Worm (Caenorhabditis elegans) whole organism, late embryonic: Measurements from ENCODE around the gene hrg-5.

ENCODE experiments used
- C08G9.2 ChIP-seq: sonication (generic microtip); optimal IDR thresholded peaks from 2 replicates; lab custom pipeline; 2016; ENCODE audit warnings: mild to moderate bottlenecking, missing genetic modification characterization, moderate library complexity, missing compliant biosample characterization
- C38D4.7 ChIP-seq: fragments of 200-800 bp; sonication (Bioruptor generic); optimal IDR thresholded peaks from 2 replicates; lab custom pipeline; 2018; ENCODE audit warnings: mild to moderate bottlenecking, missing genetic modification characterization, moderate library complexity, missing compliant biosample characterization
- F13H6.1 ChIP-seq: sonication (generic microtip); optimal IDR thresholded peaks from 2 replicates; lab custom pipeline; 2016; ENCODE audit warnings: missing genetic modification characterization, missing compliant biosample characterization
- K09A11.1 ChIP-seq: sonication (generic microtip); optimal IDR thresholded peaks from 2 replicates; lab custom pipeline; 2017; ENCODE audit warnings: antibody characterized with exemption, mild to moderate bottlenecking, missing genetic modification characterization, missing compliant biosample characterization; ENCODE audit not compliant: insufficient read depth
- Y22D7AL.16 ChIP-seq: sonication (generic microtip); optimal IDR thresholded peaks from 2 replicates; lab custom pipeline; 2016; ENCODE audit warnings: missing genetic modification characterization, missing compliant biosample characterization
- ahr-1 ChIP-seq: sonication (generic microtip); optimal IDR thresholded peaks from 2 replicates; lab custom pipeline; 2016; ENCODE audit warnings: missing genetic modification characterization, missing compliant biosample characterization
- ama-1 ChIP-seq: fragments of 150-350 bp; optimal IDR thresholded peaks from 2 replicates; lab custom pipeline; 2014
- ceh-14 ChIP-seq: sonication (generic microtip); optimal IDR thresholded peaks from 2 replicates; lab custom pipeline; 2016; ENCODE audit warnings: missing genotype, missing genetic modification characterization, missing compliant biosample characterization
- ceh-19 ChIP-seq: fragments of 200-800 bp; sonication (Bioruptor generic); optimal IDR thresholded peaks from 2 replicates; lab custom pipeline; 2018; ENCODE audit warnings: mild to moderate bottlenecking, missing genetic modification characterization, missing compliant biosample characterization
- ceh-2 ChIP-seq: sonication (generic microtip); optimal IDR thresholded peaks from 2 replicates; lab custom pipeline; 2016; ENCODE audit warnings: missing genotype, missing genetic modification characterization, missing compliant biosample characterization
- ceh-24 ChIP-seq: sonication (generic microtip); optimal IDR thresholded peaks from 2 replicates; lab custom pipeline; 2016; ENCODE audit warnings: mild to moderate bottlenecking, missing genetic modification characterization, missing compliant biosample characterization
- ceh-30 ChIP-seq: fragments of 150-350 bp; optimal IDR thresholded peaks from 2 replicates; lab custom pipeline; 2014; ENCODE audit warnings: missing biosample characterization, missing genetic modification characterization
- ceh-45 ChIP-seq: fragments of 200-800 bp; sonication (Bioruptor generic); IDR thresholded peaks from 2 replicates; pipeline ENCODE4 v1.3.6; 2022; ENCODE audit warnings: missing genetic modification reagents, missing genetic modification characterization, missing compliant biosample characterization
- ceh-6 ChIP-seq: fragments of 200-800 bp; sonication (Bioruptor generic); optimal IDR thresholded peaks from 2 replicates; lab custom pipeline; 2018; ENCODE audit warnings: mild to moderate bottlenecking, missing genetic modification characterization, missing compliant biosample characterization
- ceh-9 ChIP-seq: sonication (generic microtip); optimal IDR thresholded peaks from 2 replicates; lab custom pipeline; 2016; ENCODE audit warnings: mild to moderate bottlenecking, missing genetic modification characterization, inconsistent platforms, missing compliant biosample characterization
- dmd-4 ChIP-seq: sonication (generic microtip); optimal IDR thresholded peaks from 2 replicates; lab custom pipeline; 2016; ENCODE audit warnings: borderline replicate concordance, missing genetic modification characterization, missing compliant biosample characterization
- dve-1 ChIP-seq: sonication (generic microtip); optimal IDR thresholded peaks from 2 replicates; lab custom pipeline; 2017; ENCODE audit warnings: antibody characterized with exemption, mild to moderate bottlenecking, missing genetic modification characterization, missing compliant biosample characterization
- elt-2 ChIP-seq: sonication (generic microtip); optimal IDR thresholded peaks from 2 replicates; lab custom pipeline; 2016; ENCODE audit warnings: missing genetic modification reagents, missing genetic modification characterization, missing compliant biosample characterization
- elt-4 ChIP-seq: sonication (generic microtip); optimal IDR thresholded peaks from 2 replicates; lab custom pipeline; 2016; ENCODE audit warnings: missing genetic modification characterization, missing compliant biosample characterization
- ets-4 ChIP-seq: sonication (generic microtip); optimal IDR thresholded peaks from 2 replicates; lab custom pipeline; 2016; ENCODE audit warnings: missing genetic modification characterization, missing compliant biosample characterization
- fax-1 ChIP-seq: sonication (generic microtip); optimal IDR thresholded peaks from 2 replicates; lab custom pipeline; 2016; ENCODE audit warnings: missing genotype, missing genetic modification characterization, missing compliant biosample characterization
- fkh-6 ChIP-seq: sonication (generic microtip); optimal IDR thresholded peaks from 2 replicates; lab custom pipeline; 2016; ENCODE audit warnings: missing genetic modification characterization, missing compliant biosample characterization
- gmeb-2 ChIP-seq: sonication (generic microtip); optimal IDR thresholded peaks from 2 replicates; lab custom pipeline; 2016; ENCODE audit warnings: missing genetic modification characterization, inconsistent platforms, missing compliant biosample characterization
- hlh-13 ChIP-seq: fragments of 200-800 bp; sonication (Bioruptor generic); optimal IDR thresholded peaks from 2 replicates; lab custom pipeline; 2018; ENCODE audit warnings: mild to moderate bottlenecking, missing genetic modification characterization, missing compliant biosample characterization
- hlh-15 ChIP-seq: sonication (generic microtip); optimal IDR thresholded peaks from 2 replicates; lab custom pipeline; 2016; ENCODE audit warnings: missing genetic modification characterization, missing compliant biosample characterization
- hlh-30 ChIP-seq: sonication (generic microtip); optimal IDR thresholded peaks from 2 replicates; lab custom pipeline; 2017; ENCODE audit warnings: antibody characterized with exemption, missing genetic modification characterization, missing compliant biosample characterization; ENCODE audit not compliant: insufficient read depth
- hlh-6 ChIP-seq: sonication (generic microtip); optimal IDR thresholded peaks from 2 replicates; lab custom pipeline; 2016; ENCODE audit warnings: missing genotype, missing genetic modification characterization, missing compliant biosample characterization
- hlh-8 ChIP-seq: sonication (generic microtip); optimal IDR thresholded peaks from 2 replicates; lab custom pipeline; 2016; ENCODE audit warnings: missing genotype, missing genetic modification characterization, missing compliant biosample characterization
- lim-6 ChIP-seq: sonication (generic microtip); optimal IDR thresholded peaks from 2 replicates; lab custom pipeline; 2016; ENCODE audit warnings: missing genetic modification characterization, missing compliant biosample characterization
- lin-11 ChIP-seq: fragments of 200-800 bp; sonication (Bioruptor generic); optimal IDR thresholded peaks from 2 replicates; lab custom pipeline; 2018; ENCODE audit warnings: mild to moderate bottlenecking, missing genetic modification characterization, missing compliant biosample characterization
- madf-2 ChIP-seq: sonication (generic microtip); optimal IDR thresholded peaks from 2 replicates; lab custom pipeline; 2017; ENCODE audit warnings: missing genetic modification characterization, missing compliant biosample characterization
- nhr-232 ChIP-seq: sonication (generic microtip); optimal IDR thresholded peaks from 2 replicates; lab custom pipeline; 2016; ENCODE audit warnings: missing genetic modification characterization, missing compliant biosample characterization
- npax-4 ChIP-seq: sonication (generic microtip); optimal IDR thresholded peaks from 2 replicates; lab custom pipeline; 2016; ENCODE audit warnings: missing genetic modification characterization, missing compliant biosample characterization
- odd-2 ChIP-seq: sonication (generic microtip); optimal IDR thresholded peaks from 2 replicates; lab custom pipeline; 2017; ENCODE audit warnings: antibody characterized with exemption, mild to moderate bottlenecking, missing genetic modification characterization, missing compliant biosample characterization
- pag-3 ChIP-seq: sonication (generic microtip); optimal IDR thresholded peaks from 2 replicates; lab custom pipeline; 2016; ENCODE audit warnings: missing compliant biosample characterization, missing genetic modification characterization, borderline replicate concordance
- pat-9 ChIP-seq: fragments of 200-800 bp; sonication (Bioruptor generic); optimal IDR thresholded peaks from 2 replicates; lab custom pipeline; 2018; ENCODE audit warnings: mild to moderate bottlenecking, missing genetic modification characterization, moderate library complexity, missing compliant biosample characterization
- pax-1 ChIP-seq: fragments of 150-350 bp; optimal IDR thresholded peaks from 2 replicates; lab custom pipeline; 2014; ENCODE audit warnings: missing biosample characterization, missing genetic modification characterization
- pha-2 ChIP-seq: sonication (generic microtip); optimal IDR thresholded peaks from 2 replicates; lab custom pipeline; 2017; ENCODE audit warnings: mild to moderate bottlenecking, missing genetic modification characterization, missing compliant biosample characterization
- ref-2 ChIP-seq: sonication (generic microtip); optimal IDR thresholded peaks from 2 replicates; lab custom pipeline; 2016; ENCODE audit warnings: missing genetic modification characterization, missing compliant biosample characterization
- rnt-1 ChIP-seq: sonication (generic microtip); optimal IDR thresholded peaks from 2 replicates; lab custom pipeline; 2016; ENCODE audit warnings: missing genetic modification characterization, missing compliant biosample characterization
- sdc-2 ChIP-seq: sonication (generic microtip); optimal IDR thresholded peaks from 2 replicates; lab custom pipeline; 2016; ENCODE audit warnings: missing genotype, missing genetic modification characterization, missing compliant biosample characterization
- sox-2 ChIP-seq: fragments of 200-800 bp; sonication (Bioruptor generic); IDR thresholded peaks from 2 replicates; pipeline ENCODE4 v1.3.6; 2022; ENCODE audit warnings: missing genetic modification reagents, missing genetic modification characterization, missing compliant biosample characterization
- sox-4 ChIP-seq: sonication (generic microtip); optimal IDR thresholded peaks from 2 replicates; lab custom pipeline; 2017; ENCODE audit warnings: mild to moderate bottlenecking, missing genetic modification characterization, inconsistent platforms, missing compliant biosample characterization
- syd-9 ChIP-seq: sonication (generic microtip); optimal IDR thresholded peaks from 2 replicates; lab custom pipeline; 2016; ENCODE audit warnings: mild to moderate bottlenecking, missing genetic modification characterization, moderate library complexity, missing compliant biosample characterization
- ttx-3 ChIP-seq: sonication (generic microtip); optimal IDR thresholded peaks from 2 replicates; lab custom pipeline; 2016; ENCODE audit warnings: missing genetic modification reagents, missing genetic modification characterization, missing compliant biosample characterization
- unc-42 ChIP-seq: sonication (generic microtip); optimal IDR thresholded peaks from 2 replicates; lab custom pipeline; 2016; ENCODE audit warnings: missing genotype, missing genetic modification characterization, missing compliant biosample characterization
- unc-55 ChIP-seq: sonication (generic microtip); optimal IDR thresholded peaks from 2 replicates; lab custom pipeline; 2017; ENCODE audit warnings: missing biosample characterization, missing genetic modification reagents, missing genetic modification characterization
- ztf-16 ChIP-seq: sonication (generic microtip); optimal IDR thresholded peaks from 2 replicates; lab custom pipeline; 2017; ENCODE audit warnings: missing genetic modification characterization, missing compliant biosample characterization

The hrg-5 gene

ce11 chrIV:11027560-11027959, 1.7 kb downstream of the hrg-5 start (continued):
- no peak for TF ChIP-seq gmeb-2 (tag; lab: Kevin White, UChicago)
- TF ChIP-seq elt-2 (tag; lab: Kevin White, UChicago) = peak; percentile 21
- peak; percentile 27 for TF ChIP-seq syd-9 (tag; lab: Kevin White, UChicago)
- TF ChIP-seq ama-1 = peak; percentile 69
- TF ChIP-seq ztf-16 (tag; lab: Kevin White, UChicago) = peak; percentile 30
- peak; percentile 42 for TF ChIP-seq fax-1 (tag; lab: Kevin White, UChicago)
- TF ChIP-seq hlh-15 (tag; lab: Kevin White, UChicago) = no peak
- no peak for TF ChIP-seq npax-4
- no peak for TF ChIP-seq pag-3
- no peak for TF ChIP-seq nhr-232
- TF ChIP-seq sox-4 = no peak
- peak; percentile 77 for TF ChIP-seq pax-1
- peak; percentile 37 for TF ChIP-seq K09A11.1 (tag; lab: Kevin White, UChicago)
- TF ChIP-seq rnt-1 (tag; lab: Kevin White, UChicago) = peak; percentile 68
- no peak for TF ChIP-seq hlh-13
- no peak for TF ChIP-seq ceh-14 (tag; lab: Kevin White, UChicago)
- TF ChIP-seq unc-55 (GFP tag; lab: Kevin White, UChicago) = peak; percentile 92
- no peak for TF ChIP-seq Y22D7AL.16 (tag; lab: Kevin White, UChicago)
- TF ChIP-seq lim-6 = no peak
- TF ChIP-seq sox-2 = 0 out of 2 replicates have a peak, but pooled peaks have one; percentile 23
- TF ChIP-seq fkh-6 (tag; lab: Kevin White, UChicago) = no peak
- TF ChIP-seq ceh-2 = peak; percentile 26
- TF ChIP-seq ceh-9 (tag; lab: Kevin White, UChicago) = no peak
- no peak for TF ChIP-seq dmd-4 (tag; lab: Kevin White, UChicago)
- TF ChIP-seq C38D4.7 (GFP tag; lab: Kevin White, UChicago) = no peak
- no peak for TF ChIP-seq hlh-6 (tag; lab: Kevin White, UChicago)
- TF ChIP-seq lin-11 (tag; lab: Kevin White, UChicago) = no peak
- TF ChIP-seq, all 69 proteins: peak for 23

ce11 chrIV:11026648-11027047, 2.6 kb downstream of the hrg-5 start:
- TF ChIP-seq unc-55 (GFP tag; lab: Kevin White, UChicago) = peak; percentile 6
- TF ChIP-seq K09A11.1 (tag; lab: Kevin White, UChicago) = no peak

ce11 chrIV:11025941-11026340, 3.3 kb downstream of the hrg-5 start:
- TF ChIP-seq sox-4 (peak; percentile 97), hlh-13 (peak; percentile 98), odd-2 (tag; lab: Kevin White, UChicago) (peak; percentile 84), gmeb-2 (tag; lab: Kevin White, UChicago) (peak; percentile 99), ceh-19 (GFP tag; lab: Kevin White, UChicago) (peak; percentile 98), C38D4.7 (GFP tag; lab: Kevin White, UChicago) (peak; percentile 96), hlh-30 (tag; lab: Kevin White, UChicago) (peak; percentile 80), ref-2 (peak; percentile 99), dmd-4 (tag; lab: Kevin White, UChicago) (peak; percentile 97), unc-55 (GFP tag; lab: Kevin White, UChicago) (no peak), npax-4 (peak; percentile 95), ets-4 (tag; lab: Kevin White, UChicago) (peak; percentile 62), sdc-2 (tag; lab: Kevin White, UChicago) (peak; percentile 91), sox-2 (peak; percentile 97), ceh-30 (peak; percentile 92), pag-3 (peak; percentile 91), ceh-24 (tag; lab: Kevin White, UChicago) (peak; percentile 92), ceh-45 (peak; percentile 97), dve-1 (tag; lab: Kevin White, UChicago) (peak; percentile 59), ttx-3 (tag; lab: Kevin White, UChicago) (peak; percentile 97), hlh-8 (tag; lab: Kevin White, UChicago) (peak; percentile 96), elt-4 (peak; percentile 72), madf-2 (tag; lab: Kevin White, UChicago) (peak; percentile 97), syd-9 (tag; lab: Kevin White, UChicago) (peak; percentile 97), ceh-6 (GFP tag; lab: Kevin White, UChicago) (peak; percentile 99), ahr-1 (tag; lab: Kevin White, UChicago) (peak; percentile 97), pat-9 (tag; lab: Kevin White, UChicago) (peak; percentile 99), pha-2 (tag; lab: Kevin White, UChicago) (peak; percentile 97), C08G9.2 (peak; percentile 92), unc-42 (tag; lab: Kevin White, UChicago) (peak; percentile 72), ceh-2 (peak; percentile 95), F13H6.1 (peak; percentile 83)
